Worm (Caenorhabditis elegans) whole organism, L3 larva: ENCODE data around the gene ZC239.4.

Experiments
- R02D3.7 ChIP-seq: fragments of 150-350 bp; optimal IDR thresholded peaks from 2 replicates; lab custom pipeline; 2014; ENCODE audit warnings: missing biosample characterization, missing genetic modification characterization
- ceh-82 ChIP-seq: fragments of 150-350 bp; optimal IDR thresholded peaks from 2 replicates; lab custom pipeline; 2014; ENCODE audit warnings: missing biosample characterization, missing genetic modification characterization
- egl-5 ChIP-seq: fragments of 150-350 bp; optimal IDR thresholded peaks from 2 replicates; lab custom pipeline; 2017; ENCODE audit warnings: missing biosample characterization, missing genetic modification reagents, missing genetic modification characterization, inconsistent platforms
- elt-1 ChIP-seq: fragments of 150-350 bp; optimal IDR thresholded peaks from 2 replicates; lab custom pipeline; 2014; ENCODE audit warnings: missing biosample characterization, missing genetic modification characterization
- fkh-2 ChIP-seq: fragments of 150-350 bp; optimal IDR thresholded peaks from 2 replicates; lab custom pipeline; 2014; ENCODE audit warnings: missing biosample characterization, missing genetic modification reagents, missing genetic modification characterization
- lin-15B ChIP-seq: fragments of 150-350 bp; optimal IDR thresholded peaks from 2 replicates; lab custom pipeline; 2014; ENCODE audit warnings: missing biosample characterization, missing genetic modification characterization
- lsy-12 ChIP-seq: sonication (generic microtip); optimal IDR thresholded peaks from 2 replicates; lab custom pipeline; 2016; ENCODE audit warnings: mild to moderate bottlenecking, missing genetic modification characterization, missing compliant biosample characterization
- nfya-1 ChIP-seq: sonication (generic microtip); optimal IDR thresholded peaks from 2 replicates; lab custom pipeline; 2017; ENCODE audit warnings: missing genetic modification characterization, mild to moderate bottlenecking, missing compliant biosample characterization, antibody characterized with exemption, moderate library complexity; ENCODE audit not compliant: insufficient read depth
- nhr-237 ChIP-seq: fragments of 150-350 bp; optimal IDR thresholded peaks from 2 replicates; lab custom pipeline; 2014; ENCODE audit warnings: missing biosample characterization, missing genetic modification characterization
- nhr-28 ChIP-seq: fragments of 150-350 bp; optimal IDR thresholded peaks from 2 replicates; lab custom pipeline; 2014; ENCODE audit warnings: missing biosample characterization, missing genetic modification characterization
- sea-2 ChIP-seq: fragments of 150-350 bp; sonication (generic microtip); optimal IDR thresholded peaks from 4 replicates; lab custom pipeline; 2014; ENCODE audit warnings: missing biosample characterization, missing genetic modification reagents, missing genetic modification characterization
- unc-62 ChIP-seq: fragments of 150-350 bp; sonication (generic microtip); optimal IDR thresholded peaks from 4 replicates; lab custom pipeline; 2014; ENCODE audit warnings: missing biosample characterization, missing genetic modification reagents, missing genetic modification characterization
- zag-1 ChIP-seq: fragments of 150-350 bp; optimal IDR thresholded peaks from 2 replicates; lab custom pipeline; 2014; ENCODE audit warnings: missing biosample characterization, missing genetic modification characterization
- ztf-11 ChIP-seq: fragments of 150-350 bp; optimal IDR thresholded peaks from 2 replicates; lab custom pipeline; 2014; ENCODE audit warnings: missing biosample characterization, missing genetic modification characterization

ce11 chrII:3220723-3221122 is 6.7 kb downstream of the ZC239.4 start, which contains the start of gene ZC239.22:
- no peak for TF ChIP-seq nhr-237
- TF ChIP-seq ztf-11 (tag; lab: Kevin White, UChicago), result no peak
- TF ChIP-seq sea-2 (GFP tag; lab: Kevin White, UChicago), result no peak
- TF ChIP-seq nhr-28 (tag; lab: Kevin White, UChicago), result no peak
- no peak for TF ChIP-seq lin-15B (tag; lab: Kevin White, UChicago)
- no peak for TF ChIP-seq lsy-12 (tag; lab: Kevin White, UChicago)
- TF ChIP-seq zag-1 (tag; lab: Kevin White, UChicago), result no peak
- TF ChIP-seq elt-1, result no peak
- TF ChIP-seq fkh-2, result no peak
- TF ChIP-seq egl-5, result no peak
- TF ChIP-seq ceh-82 (tag; lab: Kevin White, UChicago), result no peak
- no peak for TF ChIP-seq unc-62
- TF ChIP-seq nfya-1 (tag; lab: Kevin White, UChicago), result no peak
- no peak for TF ChIP-seq R02D3.7 (tag; lab: Kevin White, UChicago)
